Fruit fly (Drosophila melanogaster) whole organism, embryonic: ENCODE data around the gene Spn27A.

Experiments used
- Atf-2 ChIP-seq: fragments of 200-800 bp; sonication (Bioruptor generic); optimal IDR thresholded peaks from 2 replicates; lab custom pipeline; 2016; ENCODE audit warnings: missing biosample characterization, missing genetic modification characterization
- B-H1 ChIP-seq: fragments of 200-800 bp; sonication (Bioruptor generic); IDR thresholded peaks from 3 replicates; pipeline ENCODE4 v1.3.6; 2022; ENCODE audit warnings: missing biosample characterization, missing genetic modification characterization
- Blimp-1 ChIP-seq: fragments of 200-800 bp; sonication (Bioruptor generic); optimal IDR thresholded peaks from 3 replicates; lab custom pipeline; 2018; ENCODE audit warnings: missing biosample characterization, missing genetic modification characterization, mild to moderate bottlenecking, moderate library complexity, missing genetic modification reagents
- CG10147 ChIP-seq: fragments of 200-800 bp; sonication (Bioruptor generic); optimal IDR thresholded peaks from 2 replicates; lab custom pipeline; 2019; ENCODE audit warnings: missing biosample characterization, mild to moderate bottlenecking, missing genetic modification characterization, moderate library complexity
- CG11247 ChIP-seq: fragments of 200-800 bp; sonication (Bioruptor generic); IDR thresholded peaks from 2 replicates; pipeline ENCODE4 v1.3.6; 2022; ENCODE audit warnings: missing biosample characterization, missing genetic modification characterization
- CG11398 ChIP-seq: fragments of 200-800 bp; sonication (Bioruptor generic); optimal IDR thresholded peaks from 2 replicates; lab custom pipeline; 2016; ENCODE audit warnings: missing biosample characterization, missing genetic modification characterization
- CG11560 ChIP-seq: fragments of 200-800 bp; sonication (Bioruptor generic); IDR thresholded peaks from 3 replicates; pipeline ENCODE4 v1.3.6; 2022; ENCODE audit warnings: missing biosample characterization, missing genetic modification characterization
- CG12155 ChIP-seq: fragments of 200-800 bp; sonication (Bioruptor generic); optimal IDR thresholded peaks from 3 replicates; lab custom pipeline; 2016; ENCODE audit warnings: missing biosample characterization, missing genetic modification characterization
- CG13287 ChIP-seq: fragments of 200-800 bp; sonication (Bioruptor generic); IDR thresholded peaks from 2 replicates; pipeline ENCODE4 v1.3.6; 2022; ENCODE audit warnings: missing biosample characterization, missing genetic modification characterization; ENCODE audit not compliant: partially characterized antibody
- CG13894 ChIP-seq: fragments of 200-800 bp; sonication (Bioruptor generic); optimal IDR thresholded peaks from 3 replicates; lab custom pipeline; 2018; ENCODE audit warnings: missing biosample characterization, mild to moderate bottlenecking, missing genetic modification characterization, moderate library complexity
- CG15073 ChIP-seq: fragments of 200-800 bp; sonication (Bioruptor generic); optimal IDR thresholded peaks from 2 replicates; lab custom pipeline; 2016; ENCODE audit warnings: missing biosample characterization, missing genetic modification characterization
- CG15479 ChIP-seq: fragments of 200-800 bp; sonication (Bioruptor generic); optimal IDR thresholded peaks from 3 replicates; lab custom pipeline; 2019; ENCODE audit warnings: missing biosample characterization, mild to moderate bottlenecking, missing genetic modification characterization, moderate library complexity
- CG16815 ChIP-seq: fragments of 200-800 bp; sonication (Bioruptor generic); optimal IDR thresholded peaks from 3 replicates; lab custom pipeline; 2017; ENCODE audit warnings: missing biosample characterization, mild to moderate bottlenecking, missing genetic modification characterization
- CG1792 ChIP-seq: fragments of 200-800 bp; sonication (Bioruptor generic); optimal IDR thresholded peaks from 2 replicates; lab custom pipeline; 2016; ENCODE audit warnings: missing biosample characterization, missing genetic modification characterization
- CG18011 ChIP-seq: fragments of 200-800 bp; sonication (Bioruptor generic); optimal IDR thresholded peaks from 2 replicates; lab custom pipeline; 2017; ENCODE audit warnings: missing biosample characterization, missing genetic modification characterization, mild to moderate bottlenecking, moderate library complexity, missing genotype
- CG31441 ChIP-seq: fragments of 200-800 bp; sonication (Bioruptor generic); IDR thresholded peaks from 2 replicates; pipeline ENCODE4 v1.3.6; 2022; ENCODE audit warnings: missing biosample characterization, missing genetic modification characterization
- CG3163 ChIP-seq: fragments of 200-800 bp; sonication (Bioruptor generic); optimal IDR thresholded peaks from 3 replicates; lab custom pipeline; 2016; ENCODE audit warnings: missing biosample characterization, missing genetic modification characterization
- CG33557 ChIP-seq: fragments of 200-800 bp; sonication (Bioruptor generic); optimal IDR thresholded peaks from 2 replicates; lab custom pipeline; 2019; ENCODE audit warnings: missing biosample characterization, mild to moderate bottlenecking, missing genetic modification characterization, moderate library complexity
- CG4820 ChIP-seq: fragments of 200-800 bp; sonication (Bioruptor generic); optimal IDR thresholded peaks from 3 replicates; lab custom pipeline; 2016; ENCODE audit warnings: missing biosample characterization, missing genetic modification characterization
- CG7963 ChIP-seq: fragments of 200-800 bp; sonication (Bioruptor generic); IDR thresholded peaks from 3 replicates; pipeline ENCODE4 v1.3.6; 2022; ENCODE audit warnings: missing biosample characterization, missing genetic modification characterization; ENCODE audit not compliant: partially characterized antibody
- CG7987 ChIP-seq: fragments of 200-800 bp; sonication (Bioruptor generic); optimal IDR thresholded peaks from 2 replicates; lab custom pipeline; 2018; ENCODE audit warnings: missing biosample characterization, mild to moderate bottlenecking, missing genetic modification characterization, moderate library complexity
- CG8089 ChIP-seq: fragments of 200-800 bp; sonication (Bioruptor generic); optimal IDR thresholded peaks from 3 replicates; lab custom pipeline; 2016; ENCODE audit warnings: missing biosample characterization, missing genetic modification characterization
- CG8388 ChIP-seq: fragments of 200-800 bp; sonication (Bioruptor generic); optimal IDR thresholded peaks from 2 replicates; lab custom pipeline; 2019; ENCODE audit warnings: missing biosample characterization, mild to moderate bottlenecking, missing genetic modification characterization, moderate library complexity
- Camta ChIP-seq: fragments of 200-800 bp; sonication (Bioruptor generic); optimal IDR thresholded peaks from 2 replicates; lab custom pipeline; 2016; ENCODE audit warnings: missing biosample characterization, missing genetic modification characterization
- Chrac-16 ChIP-seq: fragments of 200-800 bp; sonication (Bioruptor generic); optimal IDR thresholded peaks from 3 replicates; lab custom pipeline; 2016; ENCODE audit warnings: missing biosample characterization, missing genetic modification characterization
- CkIIα-i1 ChIP-seq: fragments of 200-800 bp; sonication (Bioruptor generic); IDR thresholded peaks from 2 replicates; pipeline ENCODE4 v1.3.6; 2022; ENCODE audit warnings: missing biosample characterization, missing genetic modification characterization
- CoRest ChIP-seq: fragments of 200-800 bp; sonication (Bioruptor generic); optimal IDR thresholded peaks from 3 replicates; lab custom pipeline; 2018; ENCODE audit warnings: missing biosample characterization, mild to moderate bottlenecking, missing genetic modification characterization, moderate library complexity
- Dip2 ChIP-seq: fragments of 200-800 bp; sonication (Bioruptor generic); IDR thresholded peaks from 2 replicates; pipeline ENCODE4 v1.3.6; 2022; ENCODE audit warnings: missing biosample characterization, missing genetic modification characterization
- Doc2 ChIP-seq: fragments of 200-800 bp; sonication (Bioruptor generic); IDR thresholded peaks from 2 replicates; pipeline ENCODE4 v1.3.6; 2022; ENCODE audit warnings: missing biosample characterization, missing genetic modification characterization
- E2f1 ChIP-seq: fragments of 200-800 bp; sonication (Bioruptor generic); IDR thresholded peaks from 2 replicates; pipeline ENCODE4 v1.3.6; 2022; ENCODE audit warnings: missing biosample characterization, missing genetic modification characterization
- E2f2 ChIP-seq: fragments of 200-800 bp; sonication (Bioruptor generic); IDR thresholded peaks from 2 replicates; pipeline ENCODE4 v1.3.6; 2022; ENCODE audit warnings: missing biosample characterization, missing genetic modification characterization
- Hr51 ChIP-seq, 2 experiments: fragments of 200-800 bp; sonication (Bioruptor generic); optimal IDR thresholded peaks; 2 replicates in 1 of 2; 3 replicates in 1 of 2; lab custom pipeline; 2016 to 2018; ENCODE audit warnings: missing biosample characterization in 2 of 2, missing genetic modification characterization in 2 of 2, mild to moderate bottlenecking in 1 of 2, moderate library complexity in 1 of 2
- Kr ChIP-seq: fragments of 200-800 bp; sonication (Bioruptor generic); optimal IDR thresholded peaks from 2 replicates; lab custom pipeline; 2017; ENCODE audit warnings: missing biosample characterization, mild to moderate bottlenecking, missing genetic modification characterization
- Sox102F ChIP-seq: fragments of 200-800 bp; sonication (Bioruptor generic); optimal IDR thresholded peaks from 2 replicates; lab custom pipeline; 2018; ENCODE audit warnings: missing biosample characterization, mild to moderate bottlenecking, missing genetic modification characterization, moderate library complexity
- TFAM ChIP-seq: fragments of 200-800 bp; sonication (Bioruptor generic); optimal IDR thresholded peaks from 2 replicates; lab custom pipeline; 2017; ENCODE audit warnings: missing biosample characterization, missing genetic modification characterization, inconsistent platforms
- ash1 ChIP-seq: fragments of 200-800 bp; sonication (Bioruptor generic); optimal IDR thresholded peaks from 2 replicates; lab custom pipeline; 2018; ENCODE audit warnings: missing biosample characterization, mild to moderate bottlenecking, missing genetic modification characterization
- bigmax ChIP-seq: fragments of 200-800 bp; sonication (Bioruptor generic); optimal IDR thresholded peaks from 2 replicates; lab custom pipeline; 2018; ENCODE audit warnings: missing biosample characterization, mild to moderate bottlenecking, missing genetic modification characterization
- croc ChIP-seq: fragments of 200-800 bp; sonication (Bioruptor generic); conservative IDR thresholded peaks from 3 replicates; pipeline ENCODE4 v1.3.6; 2022; ENCODE audit warnings: missing biosample characterization, missing genetic modification characterization
- crol ChIP-seq: fragments of 200-800 bp; sonication (Bioruptor generic); IDR thresholded peaks from 2 replicates; pipeline ENCODE4 v1.3.6; 2022; ENCODE audit warnings: missing biosample characterization, missing genetic modification characterization
- dati ChIP-seq: fragments of 200-800 bp; sonication (Bioruptor generic); IDR thresholded peaks from 2 replicates; pipeline ENCODE4 v1.3.6; 2022; ENCODE audit warnings: missing biosample characterization, missing genetic modification characterization
- dpn ChIP-seq, 2 experiments: fragments of 200-800 bp; sonication (Bioruptor generic); optimal IDR thresholded peaks; 3 replicates each; lab custom pipeline; 2016; ENCODE audit warnings: missing biosample characterization in 2 of 2, missing genetic modification characterization in 2 of 2
- grn ChIP-seq: fragments of 200-800 bp; sonication (Bioruptor generic); optimal IDR thresholded peaks from 3 replicates; lab custom pipeline; 2017; ENCODE audit warnings: missing biosample characterization, missing genetic modification characterization
- nom ChIP-seq: fragments of 200-800 bp; sonication (Bioruptor generic); optimal IDR thresholded peaks from 2 replicates; lab custom pipeline; 2017; ENCODE audit warnings: missing biosample characterization, missing genetic modification characterization, mild to moderate bottlenecking, moderate library complexity, missing genetic modification reagents
- oc ChIP-seq: fragments of 200-800 bp; sonication (Bioruptor generic); optimal IDR thresholded peaks from 2 replicates; lab custom pipeline; 2018; ENCODE audit warnings: missing biosample characterization, mild to moderate bottlenecking, missing genetic modification characterization, moderate library complexity
- sob ChIP-seq: fragments of 200-800 bp; sonication (Bioruptor generic); IDR thresholded peaks from 2 replicates; pipeline ENCODE4 v1.3.6; 2022; ENCODE audit warnings: missing biosample characterization, missing genetic modification characterization
- ssp ChIP-seq: fragments of 200-800 bp; sonication (Bioruptor generic); IDR thresholded peaks from 2 replicates; pipeline ENCODE4 v1.3.6; 2022; ENCODE audit warnings: missing biosample characterization, missing genetic modification characterization
- stwl ChIP-seq: fragments of 200-800 bp; sonication (Bioruptor generic); optimal IDR thresholded peaks from 3 replicates; lab custom pipeline; 2018; ENCODE audit warnings: missing biosample characterization, mild to moderate bottlenecking, missing genetic modification characterization, moderate library complexity
- tap ChIP-seq: fragments of 200-800 bp; optimal IDR thresholded peaks from 3 replicates; lab custom pipeline; 2019; ENCODE audit warnings: missing biosample characterization, mild to moderate bottlenecking, missing genetic modification characterization, moderate library complexity
- ttk ChIP-seq: fragments of 200-800 bp; sonication (Bioruptor generic); IDR thresholded peaks from 2 replicates; pipeline ENCODE4 v2.1.2; 2022; ENCODE audit warnings: missing biosample characterization, missing genetic modification characterization
- wek ChIP-seq: fragments of 200-800 bp; sonication (Bioruptor generic); optimal IDR thresholded peaks from 3 replicates; lab custom pipeline; 2018; ENCODE audit warnings: missing biosample characterization, mild to moderate bottlenecking, missing genetic modification characterization, moderate library complexity

Spn27A gene

DNA sequence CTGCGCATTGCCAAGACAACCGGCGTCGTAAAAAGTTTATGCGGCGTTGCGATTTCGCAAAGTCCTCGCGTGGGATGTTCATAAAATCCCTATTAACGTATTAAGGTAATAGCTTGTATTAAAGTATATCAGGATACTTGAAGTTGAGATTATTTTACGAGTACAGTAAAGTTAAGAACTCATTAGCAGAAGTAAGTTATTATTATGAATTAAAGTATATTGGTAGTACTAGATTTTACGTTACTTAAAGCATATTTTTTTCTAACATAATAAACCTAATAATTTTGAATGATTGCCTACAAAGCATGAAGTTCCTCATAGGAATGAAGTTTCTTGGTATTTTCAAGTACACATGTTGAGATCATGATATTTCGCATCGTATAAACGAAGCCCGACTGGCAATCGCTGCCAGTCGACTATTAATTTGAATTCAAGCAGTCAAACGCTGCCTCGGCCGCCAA, 20.7 kb upstream of the Spn27A start (continued):
- TF ChIP-seq bigmax (no peak), CG11398 (GFP tag; lab: Kevin White, UChicago) (no peak), ttk (no peak; the same call in 1 of the 2 replicates), CG7987 (GFP tag; lab: Kevin White, UChicago) (no peak), ash1 (no peak), Camta (no peak), CG33557 (peak; percentile 48), CG10147 (peak; percentile 34), CG3163 (GFP tag; lab: Kevin White, UChicago) (no peak), sob (GFP tag; lab: Robert Waterston, UW) (no peak), grn (no peak), nom (GFP tag; lab: Kevin White, UChicago) (peak; percentile 45), dpn (GFP tag; optimal IDR thresholded peaks at IDR 0.05; lab: Kevin White, UChicago) (peak in 1 of 2 experiments; percentile 13), Kr (GFP tag; lab: Kevin White, UChicago) (no peak), CG8388 (GFP tag; lab: Kevin White, UChicago) (peak; percentile 55), oc (tag; lab: Kevin White, UChicago) (no peak), CG18011 (GFP tag; lab: Kevin White, UChicago) (no peak), wek (GFP tag; lab: Kevin White, UChicago) (no peak), CG31441 (GFP tag; lab: Robert Waterston, UW) (peak; percentile 70), CG8089 (GFP tag; lab: Kevin White, UChicago) (peak; percentile 10), dati (GFP tag; lab: Robert Waterston, UW) (no peak), E2f2 (GFP tag; lab: Robert Waterston, UW) (no peak; the same call in 1 of the 2 replicates), Blimp-1 (peak; percentile 29), CG11560 (tag; lab: Robert Waterston, UW) (no peak), CG15479 (GFP tag; lab: Kevin White, UChicago) (no peak), stwl (no peak), CG7963 (GFP tag; lab: Robert Waterston, UW) (no peak), Dip2 (GFP tag; lab: Robert Waterston, UW) (no peak), CoRest (tag; lab: Kevin White, UChicago) (peak; percentile 71), CG13287 (no peak), CG1792 (GFP tag; lab: Kevin White, UChicago) (no peak), E2f1 (GFP tag; lab: Robert Waterston, UW) (0 out of 2 replicates have a peak, but pooled peaks have one; percentile 10), Chrac-16 (GFP tag; lab: Kevin White, UChicago) (no peak), CG4820 (peak; percentile 91), Doc2 (GFP tag; lab: Robert Waterston, UW) (no peak), CG12155 (no peak), TFAM (no peak), crol (GFP tag; lab: Robert Waterston, UW) (no peak), Hr51 (GFP tag; optimal IDR thresholded peaks at IDR 0.05; lab: Kevin White, UChicago) (peak in 1 of 2 experiments; percentile 78), CG13894 (no peak), ssp (GFP tag; lab: Robert Waterston, UW) (no peak), Atf-2 (no peak), CG16815 (GFP tag; lab: Kevin White, UChicago) (no peak), CkIIα-i1 (GFP tag; lab: Robert Waterston, UW) (no peak), croc (GFP tag; lab: Robert Waterston, UW) (no peak; the same call in 2 of the 3 replicates), CG15073 (GFP tag; lab: Kevin White, UChicago) (no peak), CG11247 (no peak), B-H1 (GFP tag; lab: Robert Waterston, UW) (no peak), tap (tag; lab: Kevin White, UChicago) (peak; percentile 49), Sox102F (GFP tag; lab: Kevin White, UChicago) (peak; percentile 53)
